Worm (Caenorhabditis elegans) whole organism, mixed stage, embryonic: ENCODE measurements around the gene C27H5.6.

Source experiments
- bed-3 ChIP-seq: fragments of 200-800 bp; sonication (Bioruptor generic); optimal IDR thresholded peaks from 3 replicates; lab custom pipeline; 2018; ENCODE audit warnings: mild to moderate bottlenecking, missing genetic modification characterization, moderate library complexity, missing compliant biosample characterization
- blmp-1 ChIP-seq: fragments of 150-350 bp; optimal IDR thresholded peaks from 2 replicates; lab custom pipeline; 2014; ENCODE audit warnings: missing biosample characterization, missing genetic modification characterization
- flh-1 ChIP-seq: fragments of 200-800 bp; sonication (Bioruptor generic); optimal IDR thresholded peaks from 2 replicates; lab custom pipeline; 2018; ENCODE audit warnings: mild to moderate bottlenecking, missing genetic modification characterization, moderate library complexity, missing compliant biosample characterization
- lin-13 ChIP-seq: fragments of 150-350 bp; optimal IDR thresholded peaks from 2 replicates; lab custom pipeline; 2014; ENCODE audit warnings: missing biosample characterization, missing genetic modification characterization
- lsy-2 ChIP-seq: fragments of 150-350 bp; optimal IDR thresholded peaks from 2 replicates; lab custom pipeline; 2014; ENCODE audit warnings: missing biosample characterization, missing genetic modification characterization
- mab-5 ChIP-seq: fragments of 150-350 bp; optimal IDR thresholded peaks from 2 replicates; lab custom pipeline; 2014; ENCODE audit warnings: missing biosample characterization, missing genetic modification characterization
- nhr-12 ChIP-seq: fragments of 150-350 bp; optimal IDR thresholded peaks from 2 replicates; lab custom pipeline; 2014; ENCODE audit warnings: missing biosample characterization, missing genetic modification characterization
- nhr-28 ChIP-seq: fragments of 150-350 bp; optimal IDR thresholded peaks from 2 replicates; lab custom pipeline; 2014; ENCODE audit warnings: missing biosample characterization, missing genetic modification characterization
- ztf-11 ChIP-seq: fragments of 150-350 bp; optimal IDR thresholded peaks from 2 replicates; lab custom pipeline; 2014; ENCODE audit warnings: missing biosample characterization, missing genetic modification characterization

- TF ChIP-seq mab-5 (no peak), blmp-1 (tag; lab: Kevin White, UChicago) (no peak), nhr-12 (tag; lab: Kevin White, UChicago) (no peak), flh-1 (GFP tag; lab: Kevin White, UChicago) (no peak), ztf-11 (no peak), nhr-28 (tag; lab: Kevin White, UChicago) (no peak), lin-13 (tag; lab: Kevin White, UChicago) (no peak), lsy-2 (tag; lab: Kevin White, UChicago) (no peak), bed-3 (no peak)
These were observed 18.4 kb upstream of the C27H5.6 start, which contains the start of gene srd-59 for ce11 chrII:7205388-7205787.
